Fruit fly (Drosophila melanogaster) whole organism, embryonic: ENCODE data around the gene Bug22.

Source experiments
- Awh ChIP-seq: fragments of 200-800 bp; sonication (Bioruptor generic); IDR thresholded peaks from 2 replicates; pipeline ENCODE4, ENCODE4 v1.3.6; 2022; ENCODE audit warnings: missing biosample characterization, missing genetic modification characterization
- CG1024 ChIP-seq: fragments of 200-800 bp; sonication (Bioruptor generic); IDR thresholded peaks from 2 replicates; pipeline ENCODE4 v1.3.6; 2022; ENCODE audit warnings: missing biosample characterization, missing genetic modification characterization
- CG10431 ChIP-seq: fragments of 200-800 bp; sonication (Bioruptor generic); optimal IDR thresholded peaks from 3 replicates; lab custom pipeline; 2018; ENCODE audit warnings: missing biosample characterization, mild to moderate bottlenecking, missing genetic modification characterization
- CG11085 ChIP-seq: fragments of 200-800 bp; sonication (Bioruptor generic); IDR thresholded peaks from 2 replicates; pipeline ENCODE4 v1.3.6; 2022; ENCODE audit warnings: missing biosample characterization, missing genetic modification characterization
- CG11398 ChIP-seq: fragments of 200-800 bp; sonication (Bioruptor generic); optimal IDR thresholded peaks from 2 replicates; lab custom pipeline; 2016; ENCODE audit warnings: missing biosample characterization, missing genetic modification characterization
- CG11560 ChIP-seq: fragments of 200-800 bp; sonication (Bioruptor generic); IDR thresholded peaks from 3 replicates; pipeline ENCODE4 v1.3.6; 2022; ENCODE audit warnings: missing biosample characterization, missing genetic modification characterization
- CG12155 ChIP-seq: fragments of 200-800 bp; sonication (Bioruptor generic); optimal IDR thresholded peaks from 3 replicates; lab custom pipeline; 2016; ENCODE audit warnings: missing biosample characterization, missing genetic modification characterization
- CG12299 ChIP-seq: fragments of 200-800 bp; sonication (Bioruptor generic); optimal IDR thresholded peaks from 2 replicates; lab custom pipeline; 2018; ENCODE audit warnings: missing biosample characterization, mild to moderate bottlenecking, missing genetic modification characterization
- CG14014 ChIP-seq: fragments of 200-800 bp; sonication (Bioruptor generic); IDR thresholded peaks from 2 replicates; pipeline ENCODE4 v1.3.6; 2022; ENCODE audit warnings: missing biosample characterization, missing genetic modification characterization
- CG1529 ChIP-seq: fragments of 200-800 bp; sonication (Bioruptor generic); optimal IDR thresholded peaks from 3 replicates; lab custom pipeline; 2018; ENCODE audit warnings: missing biosample characterization, missing genetic modification characterization
- CG1647 ChIP-seq: fragments of 200-800 bp; sonication (Bioruptor generic); optimal IDR thresholded peaks from 3 replicates; lab custom pipeline; 2016; ENCODE audit warnings: missing biosample characterization, missing genetic modification characterization
- CG17912 ChIP-seq: fragments of 200-800 bp; sonication (Bioruptor generic); optimal IDR thresholded peaks from 2 replicates; lab custom pipeline; 2018; ENCODE audit warnings: missing biosample characterization, mild to moderate bottlenecking, missing genetic modification characterization
- CG31441 ChIP-seq: fragments of 200-800 bp; sonication (Bioruptor generic); IDR thresholded peaks from 2 replicates; pipeline ENCODE4 v1.3.6; 2022; ENCODE audit warnings: missing biosample characterization, missing genetic modification characterization
- CG42726 ChIP-seq: fragments of 200-800 bp; sonication (Bioruptor generic); IDR thresholded peaks from 2 replicates; pipeline ENCODE4 v1.3.6; 2022; ENCODE audit warnings: missing biosample characterization, missing genetic modification characterization; ENCODE audit not compliant: partially characterized antibody
- CG8388 ChIP-seq: fragments of 200-800 bp; sonication (Bioruptor generic); optimal IDR thresholded peaks from 2 replicates; lab custom pipeline; 2019; ENCODE audit warnings: missing biosample characterization, mild to moderate bottlenecking, missing genetic modification characterization, moderate library complexity
- CG8478 ChIP-seq: fragments of >200 bp; optimal IDR thresholded peaks from 2 replicates; lab custom pipeline; 2018
- CG9797 ChIP-seq: fragments of 200-800 bp; sonication (Bioruptor generic); optimal IDR thresholded peaks from 3 replicates; lab custom pipeline; 2018; ENCODE audit warnings: missing biosample characterization, mild to moderate bottlenecking, missing genetic modification characterization
- CG9932 ChIP-seq: fragments of 200-800 bp; sonication (Bioruptor generic); IDR thresholded peaks from 2 replicates; pipeline ENCODE4 v1.3.6; 2022; ENCODE audit warnings: missing biosample characterization, missing genetic modification characterization
- CkIIα-i1 ChIP-seq: fragments of 200-800 bp; sonication (Bioruptor generic); IDR thresholded peaks from 2 replicates; pipeline ENCODE4 v1.3.6; 2022; ENCODE audit warnings: missing biosample characterization, missing genetic modification characterization
- Doc3 ChIP-seq: fragments of 200-800 bp; sonication (Bioruptor generic); IDR thresholded peaks from 3 replicates; pipeline ENCODE4 v1.3.6; 2022; ENCODE audit warnings: missing biosample characterization, missing genetic modification characterization; ENCODE audit not compliant: partially characterized antibody
- Fer3 ChIP-seq: fragments of 200-800 bp; sonication (Bioruptor generic); optimal IDR thresholded peaks from 2 replicates; lab custom pipeline; 2018; ENCODE audit warnings: missing biosample characterization, mild to moderate bottlenecking, missing genetic modification characterization, moderate library complexity
- HLH4C ChIP-seq: fragments of 200-800 bp; sonication (Bioruptor generic); IDR thresholded peaks from 3 replicates; pipeline ENCODE4 v1.3.6; 2022; ENCODE audit warnings: missing biosample characterization, missing genetic modification characterization; ENCODE audit not compliant: partially characterized antibody
- Hmx ChIP-seq: fragments of 200-800 bp; sonication (Bioruptor generic); optimal IDR thresholded peaks from 2 replicates; lab custom pipeline; 2016; ENCODE audit warnings: missing biosample characterization, missing genetic modification characterization
- Hr51 ChIP-seq, 2 experiments: fragments of 200-800 bp; sonication (Bioruptor generic); optimal IDR thresholded peaks; 2 replicates in 1 of 2; 3 replicates in 1 of 2; lab custom pipeline; 2016 to 2018; ENCODE audit warnings: missing biosample characterization in 2 of 2, missing genetic modification characterization in 2 of 2, mild to moderate bottlenecking in 1 of 2, moderate library complexity in 1 of 2
- Hsf ChIP-seq: fragments of 200-800 bp; sonication (Bioruptor generic); optimal IDR thresholded peaks from 3 replicates; lab custom pipeline; 2016; ENCODE audit warnings: missing biosample characterization, missing genetic modification characterization
- NFAT ChIP-seq: fragments of 200-800 bp; sonication (Bioruptor generic); IDR thresholded peaks from 2 replicates; pipeline ENCODE4 v1.3.6; 2022; ENCODE audit warnings: missing biosample characterization, missing genetic modification characterization
- Neu2 ChIP-seq: fragments of 200-800 bp; sonication (Bioruptor generic); optimal IDR thresholded peaks from 3 replicates; lab custom pipeline; 2016; ENCODE audit warnings: missing biosample characterization, missing genetic modification characterization, borderline replicate concordance
- Oli ChIP-seq: fragments of 200-800 bp; sonication (Bioruptor generic); optimal IDR thresholded peaks from 2 replicates; lab custom pipeline; 2018; ENCODE audit warnings: missing biosample characterization, mild to moderate bottlenecking, missing genetic modification characterization, moderate library complexity
- Poxn ChIP-seq: fragments of 200-800 bp; sonication (Bioruptor generic); IDR thresholded peaks from 2 replicates; pipeline ENCODE4 v1.3.6; 2022; ENCODE audit warnings: missing biosample characterization, missing genetic modification characterization
- Rx ChIP-seq: fragments of 200-800 bp; sonication (Bioruptor generic); IDR thresholded peaks from 2 replicates; pipeline ENCODE4 v1.3.6; 2022; ENCODE audit warnings: missing biosample characterization, missing genetic modification characterization
- bcd ChIP-seq: fragments of 200-800 bp; sonication (Bioruptor generic); optimal IDR thresholded peaks from 2 replicates; lab custom pipeline; 2017; ENCODE audit warnings: missing biosample characterization, mild to moderate bottlenecking, missing genetic modification characterization
- eyg ChIP-seq: fragments of 200-800 bp; sonication (Bioruptor generic); optimal IDR thresholded peaks from 3 replicates; lab custom pipeline; 2016; ENCODE audit warnings: missing biosample characterization, missing genetic modification characterization
- fd3F ChIP-seq: fragments of 200-800 bp; sonication (Bioruptor generic); optimal IDR thresholded peaks from 2 replicates; lab custom pipeline; 2018; ENCODE audit warnings: missing biosample characterization, mild to moderate bottlenecking, missing genetic modification characterization, moderate library complexity
- ftz-f1 ChIP-seq: fragments of 200-800 bp; sonication (Bioruptor generic); optimal IDR thresholded peaks from 2 replicates; lab custom pipeline; 2016; ENCODE audit warnings: missing biosample characterization, missing genetic modification characterization
- gcm ChIP-seq: fragments of 200-800 bp; sonication (Bioruptor generic); optimal IDR thresholded peaks from 2 replicates; lab custom pipeline; 2019; ENCODE audit warnings: missing biosample characterization, mild to moderate bottlenecking, missing genetic modification characterization, moderate library complexity
- kah ChIP-seq: fragments of 200-800 bp; sonication (Bioruptor generic); optimal IDR thresholded peaks from 2 replicates; lab custom pipeline; 2018; ENCODE audit warnings: missing biosample characterization, mild to moderate bottlenecking, missing genetic modification characterization
- kay ChIP-seq: fragments of 200-800 bp; sonication (Bioruptor generic); optimal IDR thresholded peaks from 2 replicates; lab custom pipeline; 2016; ENCODE audit warnings: missing biosample characterization, missing genetic modification characterization
- maf-S ChIP-seq: fragments of 200-800 bp; sonication (Bioruptor generic); optimal IDR thresholded peaks from 2 replicates; lab custom pipeline; 2016; ENCODE audit warnings: missing biosample characterization, missing genetic modification characterization
- nerfin-2 ChIP-seq: fragments of 200-800 bp; sonication (Bioruptor generic); IDR thresholded peaks from 2 replicates; pipeline ENCODE4 v1.3.6; 2022; ENCODE audit warnings: missing biosample characterization, missing genetic modification characterization; ENCODE audit not compliant: partially characterized antibody
- oc ChIP-seq: fragments of 200-800 bp; sonication (Bioruptor generic); optimal IDR thresholded peaks from 2 replicates; lab custom pipeline; 2018; ENCODE audit warnings: missing biosample characterization, mild to moderate bottlenecking, missing genetic modification characterization, moderate library complexity
- org-1 ChIP-seq: fragments of 200-800 bp; sonication (Bioruptor generic); optimal IDR thresholded peaks from 2 replicates; lab custom pipeline; 2017; ENCODE audit warnings: missing biosample characterization, missing genetic modification characterization
- pb ChIP-seq: fragments of 200-800 bp; sonication (Bioruptor generic); optimal IDR thresholded peaks from 3 replicates; lab custom pipeline; 2016; ENCODE audit warnings: missing biosample characterization, missing genetic modification characterization
- prd ChIP-seq, 3 experiments: fragments of >200 bp in 2 of 3; fragments of 200-800 bp in 1 of 3; sonication (Bioruptor generic) in 1 of 3; optimal IDR thresholded peaks in 2 of 3; IDR thresholded peaks in 1 of 3; 2 replicates in 2 of 3; 3 replicates in 1 of 3; pipeline versions ENCODE4 v1.3.6 to Lab custom; 2017 to 2022; ENCODE audit warnings: missing biosample characterization in 1 of 3, missing genetic modification characterization in 1 of 3
- ro ChIP-seq: fragments of 200-800 bp; sonication (Bioruptor generic); IDR thresholded peaks from 2 replicates; pipeline ENCODE4 v1.3.6; 2022; ENCODE audit warnings: missing biosample characterization, missing genetic modification characterization
- sna ChIP-seq: fragments of 200-800 bp; sonication (Bioruptor generic); IDR thresholded peaks from 2 replicates; pipeline ENCODE4 v1.3.6; 2022; ENCODE audit warnings: missing biosample characterization, missing genetic modification characterization; ENCODE audit not compliant: partially characterized antibody
- tll ChIP-seq, 2 experiments: fragments of 200-800 bp in 1 of 2; fragments of >200 bp in 1 of 2; sonication (Bioruptor generic) in 1 of 2; optimal IDR thresholded peaks; 2 replicates each; lab custom pipeline; 2017 to 2019; ENCODE audit warnings: missing biosample characterization in 2 of 2, missing genetic modification characterization in 2 of 2, mild to moderate bottlenecking in 1 of 2, moderate library complexity in 1 of 2
- tna ChIP-seq: fragments of 200-800 bp; sonication (Bioruptor generic); IDR thresholded peaks from 2 replicates; pipeline ENCODE4 v1.3.6; 2022; ENCODE audit warnings: missing biosample characterization, missing genetic modification characterization; ENCODE audit not compliant: partially characterized antibody
- unc-4 ChIP-seq: fragments of 200-800 bp; sonication (Bioruptor generic); IDR thresholded peaks from 2 replicates; pipeline ENCODE4 v1.3.6; 2022; ENCODE audit warnings: missing biosample characterization, missing genetic modification characterization; ENCODE audit not compliant: partially characterized antibody
- wdn ChIP-seq: fragments of 200-800 bp; sonication (Bioruptor generic); IDR thresholded peaks from 2 replicates; pipeline ENCODE4 v1.3.6; 2022; ENCODE audit warnings: missing biosample characterization, missing genetic modification characterization

Gene Bug22

DNA sequence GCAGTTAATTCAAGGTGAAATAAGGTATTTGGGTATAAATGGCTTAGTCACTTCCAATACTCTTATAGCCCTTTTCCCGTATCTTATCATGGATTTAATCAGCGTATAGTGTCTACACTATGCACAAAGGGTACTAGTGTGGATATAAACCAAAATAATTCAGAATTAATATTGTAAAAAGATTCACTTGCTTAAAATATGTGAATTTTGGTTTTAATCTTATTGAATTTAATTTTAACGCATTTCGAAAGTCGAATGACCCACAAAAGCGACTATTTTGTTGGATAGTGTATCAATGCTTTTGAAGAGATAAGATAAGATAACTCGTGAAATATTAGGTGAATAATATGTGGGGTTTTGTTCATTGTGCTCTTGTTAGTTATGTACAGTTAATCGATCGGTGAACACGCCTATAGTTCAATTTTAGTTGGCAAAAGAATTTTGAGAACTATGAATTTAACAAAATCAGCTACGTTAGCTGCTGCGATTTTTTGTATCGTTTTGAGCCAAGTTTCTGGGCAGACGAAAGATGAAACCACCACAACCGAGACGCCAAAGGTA, 48.7 kb downstream of the Bug22 start, which contains the start of gene CG5096 (continued):
- TF ChIP-seq CG12155 (GFP tag; lab: Kevin White, UChicago) (peak; percentile 82), kah (GFP tag; lab: Kevin White, UChicago) (peak; percentile 67), CkIIα-i1 (GFP tag; lab: Robert Waterston, UW) (no peak), Awh (peak; percentile 89), CG11560 (tag; lab: Robert Waterston, UW) (no peak), Neu2 (GFP tag; lab: Kevin White, UChicago) (no peak), kay (GFP tag; lab: Kevin White, UChicago) (peak; percentile 86), CG11085 (peak; percentile 83), NFAT (no peak; the same call in 1 of the 2 replicates), CG12299 (tag; lab: Kevin White, UChicago) (peak; percentile 90), CG17912 (GFP tag; lab: Kevin White, UChicago) (peak; percentile 43), tll (GFP tag; optimal IDR thresholded peaks at IDR 0.05; lab: Kevin White, UChicago) (no peak), org-1 (GFP tag; lab: Kevin White, UChicago) (peak; percentile 78), wdn (GFP tag; lab: Robert Waterston, UW) (peak; percentile 79), Fer3 (peak; percentile 96), tna (GFP tag; lab: Robert Waterston, UW) (no peak), Rx (no peak), CG1529 (GFP tag; lab: Kevin White, UChicago) (peak; percentile 74), CG9932 (GFP tag; lab: Robert Waterston, UW) (peak; percentile 81), CG8478 (lab: Kevin White, UChicago) (no peak), bcd (GFP tag; lab: Kevin White, UChicago) (peak; percentile 79), fd3F (GFP tag; lab: Kevin White, UChicago) (peak; percentile 87), maf-S (peak; percentile 67), ftz-f1 (GFP tag; lab: Kevin White, UChicago) (peak; percentile 29), nerfin-2 (GFP tag; lab: Robert Waterston, UW) (no peak), ro (GFP tag; lab: Robert Waterston, UW) (peak; percentile 39; the same call in 1 of the 2 replicates), oc (tag; lab: Kevin White, UChicago) (no peak), prd (optimal IDR thresholded peaks at IDR 0.05; lab: Kevin White, UChicago) (no peak), prd (GFP tag; IDR thresholded peaks at IDR 0.05; lab: Robert Waterston, UW) (peak; percentile 87), Hmx (GFP tag; lab: Kevin White, UChicago) (peak; percentile 69), CG9797 (GFP tag; lab: Kevin White, UChicago) (no peak), sna (GFP tag; lab: Robert Waterston, UW) (no peak), CG1647 (GFP tag; lab: Kevin White, UChicago) (peak; percentile 67), Hr51 (GFP tag; optimal IDR thresholded peaks at IDR 0.05; lab: Kevin White, UChicago) (peak; percentile 58 to 93), eyg (GFP tag; lab: Kevin White, UChicago) (peak; percentile 69), Doc3 (no peak), Poxn (peak; percentile 52; the same call in 1 of the 2 replicates), unc-4 (no peak), Oli (tag; lab: Kevin White, UChicago) (peak; percentile 86), Hsf (GFP tag; lab: Kevin White, UChicago) (peak; percentile 79), gcm (GFP tag; lab: Kevin White, UChicago) (peak; percentile 87), CG1024 (GFP tag; lab: Robert Waterston, UW) (peak; percentile 70), HLH4C (GFP tag; lab: Robert Waterston, UW) (no peak), CG10431 (GFP tag; lab: Kevin White, UChicago) (no peak), CG14014 (GFP tag; lab: Robert Waterston, UW) (peak; percentile 92), CG8388 (GFP tag; lab: Kevin White, UChicago) (peak; percentile 82), CG42726 (GFP tag; lab: Robert Waterston, UW) (no peak), CG11398 (GFP tag; lab: Kevin White, UChicago) (peak; percentile 62), pb (GFP tag; lab: Kevin White, UChicago) (no peak), CG31441 (GFP tag; lab: Robert Waterston, UW) (peak; percentile 87)
